Worm (Caenorhabditis elegans) whole organism, L1 larva: ENCODE data around the gene F46E10.3.

Source experiments
- C04F5.9 ChIP-seq: sonication (generic microtip); optimal IDR thresholded peaks from 2 replicates; lab custom pipeline; 2016; ENCODE audit warnings: missing genetic modification characterization, missing compliant biosample characterization
- Y116A8C.19 ChIP-seq: sonication (generic microtip); optimal IDR thresholded peaks from 2 replicates; lab custom pipeline; 2016; ENCODE audit warnings: missing compliant biosample characterization, missing genetic modification characterization, borderline replicate concordance
- alr-1 ChIP-seq: fragments of 200-800 bp; sonication (Bioruptor generic); optimal IDR thresholded peaks from 2 replicates; lab custom pipeline; 2018; ENCODE audit warnings: borderline replicate concordance, mild to moderate bottlenecking, missing genetic modification characterization, missing compliant biosample characterization
- aly-2 ChIP-seq: fragments of 150-350 bp; optimal IDR thresholded peaks from 2 replicates; lab custom pipeline; 2014; ENCODE audit warnings: missing biosample characterization, missing genetic modification characterization
- blmp-1 ChIP-seq: fragments of 150-350 bp; optimal IDR thresholded peaks from 2 replicates; lab custom pipeline; 2014; ENCODE audit warnings: missing biosample characterization, missing genetic modification characterization
- ceh-63 ChIP-seq: fragments of 200-800 bp; sonication (Bioruptor generic); optimal IDR thresholded peaks from 2 replicates; lab custom pipeline; 2018; ENCODE audit warnings: mild to moderate bottlenecking, missing genetic modification characterization, missing compliant biosample characterization
- ceh-8 ChIP-seq: fragments of 200-800 bp; sonication (Bioruptor generic); optimal IDR thresholded peaks from 2 replicates; lab custom pipeline; 2018; ENCODE audit warnings: mild to moderate bottlenecking, missing genetic modification characterization, moderate library complexity, missing compliant biosample characterization
- ces-1 ChIP-seq: fragments of 150-350 bp; optimal IDR thresholded peaks from 2 replicates; lab custom pipeline; 2014; ENCODE audit warnings: missing biosample characterization, missing genetic modification reagents, missing genetic modification characterization
- dpl-1 ChIP-seq, 3 experiments: fragments of 150-350 bp in 2 of 3; sonication (generic microtip) in 1 of 3; optimal IDR thresholded peaks; 2 replicates each; lab custom pipeline; 2014 to 2017; ENCODE audit warnings: missing biosample characterization in 3 of 3, missing genetic modification characterization in 3 of 3, missing genetic modification reagents in 3 of 3
- dsc-1 ChIP-seq: sonication (generic microtip); optimal IDR thresholded peaks from 2 replicates; lab custom pipeline; 2016; ENCODE audit warnings: mild to moderate bottlenecking, missing genetic modification characterization, missing compliant biosample characterization
- efl-3 ChIP-seq: fragments of 200-800 bp; sonication (Bioruptor generic); optimal IDR thresholded peaks from 2 replicates; lab custom pipeline; 2018; ENCODE audit warnings: mild to moderate bottlenecking, missing genetic modification characterization, missing compliant biosample characterization
- egl-13 ChIP-seq: sonication (generic microtip); optimal IDR thresholded peaks from 2 replicates; lab custom pipeline; 2016; ENCODE audit warnings: missing genotype, missing genetic modification reagents, missing genetic modification characterization, missing compliant biosample characterization
- egl-27 ChIP-seq, 2 experiments: fragments of 150-350 bp in 1 of 2; sonication (generic microtip); optimal IDR thresholded peaks; 3 replicates each; lab custom pipeline; 2017 to 2018; ENCODE audit warnings: missing biosample characterization in 2 of 2, missing genetic modification characterization in 2 of 2, missing genetic modification reagents in 2 of 2
- elt-3 ChIP-seq, 6 experiments: fragments of 150-350 bp in 1 of 6; sonication (generic microtip); optimal IDR thresholded peaks; 2 replicates each; lab custom pipeline; 2017 to 2018; ENCODE audit warnings: missing biosample characterization in 6 of 6, missing genetic modification characterization in 6 of 6, inconsistent platforms in 1 of 6
- ets-5 ChIP-seq: fragments of 200-800 bp; sonication (Bioruptor generic); IDR thresholded peaks from 2 replicates; pipeline ENCODE4 v1.3.6; 2022; ENCODE audit warnings: missing genetic modification characterization, missing compliant biosample characterization
- fkh-10 ChIP-seq: sonication (generic microtip); optimal IDR thresholded peaks from 2 replicates; lab custom pipeline; 2017; ENCODE audit warnings: missing biosample characterization, missing genetic modification reagents, missing genetic modification characterization
- fos-1 ChIP-seq: fragments of 150-350 bp; optimal IDR thresholded peaks from 2 replicates; lab custom pipeline; 2014; ENCODE audit warnings: missing biosample characterization, missing genetic modification characterization
- hpl-2 ChIP-seq: fragments of 150-350 bp; optimal IDR thresholded peaks from 2 replicates; lab custom pipeline; 2014; ENCODE audit warnings: missing biosample characterization, missing genetic modification reagents, missing genetic modification characterization
- irx-1 ChIP-seq: sonication (generic microtip); optimal IDR thresholded peaks from 2 replicates; lab custom pipeline; 2016; ENCODE audit warnings: missing genetic modification characterization, missing compliant biosample characterization
- lin-15B ChIP-seq: fragments of 150-350 bp; sonication (generic microtip); optimal IDR thresholded peaks from 3 replicates; lab custom pipeline; 2014; ENCODE audit warnings: missing biosample characterization, missing genetic modification characterization
- lin-35 ChIP-seq, 2 experiments: fragments of 150-350 bp; optimal IDR thresholded peaks; 2 replicates each; lab custom pipeline; 2014; ENCODE audit warnings: missing biosample characterization in 2 of 2, missing genetic modification characterization in 2 of 2, missing genetic modification reagents in 2 of 2
- lin-39 ChIP-seq: fragments of 150-350 bp; optimal IDR thresholded peaks from 2 replicates; lab custom pipeline; 2014; ENCODE audit warnings: missing biosample characterization, missing genetic modification reagents, missing genetic modification characterization
- lir-3 ChIP-seq: sonication (generic microtip); optimal IDR thresholded peaks from 2 replicates; lab custom pipeline; 2016; ENCODE audit warnings: mild to moderate bottlenecking, missing genetic modification characterization, moderate library complexity, missing compliant biosample characterization; ENCODE audit not compliant: poor library complexity
- lsy-2 ChIP-seq, 2 experiments: fragments of 150-350 bp; optimal IDR thresholded peaks; 2 replicates each; lab custom pipeline; 2014; ENCODE audit warnings: missing biosample characterization in 2 of 2, missing genetic modification characterization in 2 of 2
- mdl-1 ChIP-seq, 2 experiments: fragments of 150-350 bp; optimal IDR thresholded peaks; 2 replicates each; lab custom pipeline; 2014 to 2017; ENCODE audit warnings: missing biosample characterization in 2 of 2, missing genetic modification characterization in 2 of 2, inconsistent platforms in 1 of 2
- mef-2 ChIP-seq: fragments of 150-350 bp; optimal IDR thresholded peaks from 2 replicates; lab custom pipeline; 2014; ENCODE audit warnings: missing biosample characterization, missing genetic modification characterization
- mep-1 ChIP-seq: fragments of 150-350 bp; optimal IDR thresholded peaks from 2 replicates; lab custom pipeline; 2014; ENCODE audit warnings: missing biosample characterization, missing genetic modification characterization
- nhr-20 ChIP-seq: sonication (generic microtip); optimal IDR thresholded peaks from 2 replicates; lab custom pipeline; 2016; ENCODE audit warnings: mild to moderate bottlenecking, missing genetic modification characterization, missing compliant biosample characterization
- nhr-28 ChIP-seq: fragments of 150-350 bp; optimal IDR thresholded peaks from 2 replicates; lab custom pipeline; 2014; ENCODE audit warnings: missing biosample characterization, missing genetic modification characterization
- nhr-47 ChIP-seq: sonication (generic microtip); optimal IDR thresholded peaks from 2 replicates; lab custom pipeline; 2016; ENCODE audit warnings: mild to moderate bottlenecking, missing genetic modification characterization, moderate library complexity, missing compliant biosample characterization
- nhr-71 ChIP-seq: sonication (generic microtip); optimal IDR thresholded peaks from 2 replicates; lab custom pipeline; 2016; ENCODE audit warnings: mild to moderate bottlenecking, missing genetic modification characterization, moderate library complexity, missing compliant biosample characterization
- nhr-84 ChIP-seq: sonication (generic microtip); optimal IDR thresholded peaks from 2 replicates; lab custom pipeline; 2017; ENCODE audit warnings: missing biosample characterization, missing genetic modification characterization
- nhr-85 ChIP-seq: sonication (generic microtip); peaks from one replicate; lab custom pipeline; 2016; ENCODE audit warnings: missing genetic modification characterization, inconsistent platforms, missing compliant biosample characterization
- pax-3 ChIP-seq: fragments of 200-800 bp; sonication (Bioruptor generic); optimal IDR thresholded peaks from 2 replicates; lab custom pipeline; 2018; ENCODE audit warnings: mild to moderate bottlenecking, missing genetic modification characterization, moderate library complexity, missing compliant biosample characterization
- pqm-1 ChIP-seq: sonication (generic microtip); optimal IDR thresholded peaks from 3 replicates; lab custom pipeline; 2017; ENCODE audit warnings: missing biosample characterization, missing genetic modification characterization
- snpc-4 ChIP-seq: fragments of 150-350 bp; optimal IDR thresholded peaks from 2 replicates; lab custom pipeline; 2014; ENCODE audit warnings: missing biosample characterization, missing genetic modification characterization
- snu-23 ChIP-seq: sonication (generic microtip); optimal IDR thresholded peaks from 2 replicates; lab custom pipeline; 2016; ENCODE audit warnings: missing genetic modification characterization, missing compliant biosample characterization
- sox-4 ChIP-seq: sonication (generic microtip); optimal IDR thresholded peaks from 2 replicates; lab custom pipeline; 2016; ENCODE audit warnings: missing genetic modification characterization, missing compliant biosample characterization
- sptf-1 ChIP-seq: fragments of 150-350 bp; optimal IDR thresholded peaks from 2 replicates; lab custom pipeline; 2014; ENCODE audit warnings: missing biosample characterization, missing genetic modification characterization
- swsn-7 ChIP-seq: sonication (generic microtip); optimal IDR thresholded peaks from 2 replicates; lab custom pipeline; 2016; ENCODE audit warnings: missing genetic modification characterization, missing compliant biosample characterization
- unc-30 ChIP-seq: sonication (generic microtip); optimal IDR thresholded peaks from 2 replicates; lab custom pipeline; 2017; ENCODE audit warnings: missing biosample characterization, missing genetic modification characterization
- unc-86 ChIP-seq: sonication (generic microtip); optimal IDR thresholded peaks from 2 replicates; lab custom pipeline; 2016; ENCODE audit warnings: missing genetic modification characterization, missing compliant biosample characterization
- xbp-1 ChIP-seq: sonication (generic microtip); optimal IDR thresholded peaks from 2 replicates; lab custom pipeline; 2016; ENCODE audit warnings: missing genetic modification characterization, missing compliant biosample characterization
- zag-1 ChIP-seq: fragments of 150-350 bp; optimal IDR thresholded peaks from 2 replicates; lab custom pipeline; 2014; ENCODE audit warnings: missing biosample characterization, missing genetic modification characterization
- zip-4 ChIP-seq: fragments of 200-800 bp; sonication (Bioruptor generic); optimal IDR thresholded peaks from 2 replicates; lab custom pipeline; 2018; ENCODE audit warnings: mild to moderate bottlenecking, missing genetic modification characterization, moderate library complexity, missing compliant biosample characterization
- ztf-11 ChIP-seq, 2 experiments: sonication (generic microtip); optimal IDR thresholded peaks; 2 replicates each; lab custom pipeline; 2016 to 2017; ENCODE audit warnings: missing genetic modification characterization in 2 of 2, missing biosample characterization in 1 of 2, missing compliant biosample characterization in 1 of 2

Gene F46E10.3

ce11 chrV:6503158-6503557 lies 14.9 kb upstream of the F46E10.3 start (continued):
- TF ChIP-seq snpc-4 (tag; lab: Kevin White, UChicago): no peak
- TF ChIP-seq fkh-10 (GFP tag; lab: Kevin White, UChicago): no peak
- no peak for TF ChIP-seq irx-1 (tag; lab: Kevin White, UChicago)
- no peak for TF ChIP-seq lir-3
- no peak for TF ChIP-seq nhr-47 (tag; lab: Kevin White, UChicago)
- TF ChIP-seq ets-5 (GFP tag; lab: Robert Waterston, UW): no peak
- TF ChIP-seq lin-35 (GFP tag; optimal IDR thresholded peaks at IDR 0.05; lab: Kevin White, UChicago): peak in 1 of 2 experiments; percentile 55
- TF ChIP-seq unc-86: no peak
- peak in 1 of 2 experiments; percentile 49 for TF ChIP-seq lsy-2 (tag; optimal IDR thresholded peaks at IDR 0.05; lab: Kevin White, UChicago)
- peak; percentile 91 for TF ChIP-seq nhr-85 (tag; lab: Kevin White, UChicago)
- no peak for TF ChIP-seq efl-3 (GFP tag; lab: Kevin White, UChicago)
- TF ChIP-seq pax-3 (tag; lab: Kevin White, UChicago): no peak
- TF ChIP-seq elt-3 (tag; optimal IDR thresholded peaks at IDR 0.05; lab: Kevin White, UChicago): peak in 4 of 6 experiments; percentile 11 to 86 (median 61)
- no peak for TF ChIP-seq nhr-84 (tag; lab: Kevin White, UChicago)
- no peak for TF ChIP-seq zip-4 (GFP tag; lab: Kevin White, UChicago)
- TF ChIP-seq dsc-1 (tag; lab: Kevin White, UChicago): no peak
- no peak for TF ChIP-seq egl-27 (tag; optimal IDR thresholded peaks at IDR 0.05; lab: Kevin White, UChicago)
- no peak for TF ChIP-seq fos-1 (tag; lab: Kevin White, UChicago)
- peak; percentile 12 for TF ChIP-seq mep-1
- peak; percentile 80 for TF ChIP-seq blmp-1
- TF ChIP-seq pqm-1: no peak
- TF ChIP-seq nhr-28 (tag; lab: Kevin White, UChicago): no peak
- no peak for TF ChIP-seq Y116A8C.19 (tag; lab: Kevin White, UChicago)
- TF ChIP-seq nhr-71: peak; percentile 64
- TF ChIP-seq lin-15B (tag; lab: Kevin White, UChicago): no peak
- no peak for TF ChIP-seq zag-1 (tag; lab: Kevin White, UChicago)
- TF ChIP-seq nhr-20 (tag; lab: Kevin White, UChicago): peak; percentile 74
- TF ChIP-seq snu-23: peak; percentile 42
- TF ChIP-seq sptf-1: no peak
- TF ChIP-seq ceh-8 (GFP tag; lab: Kevin White, UChicago): no peak
- no peak for TF ChIP-seq ces-1
- no peak for TF ChIP-seq mdl-1 (tag; optimal IDR thresholded peaks at IDR 0.05; lab: Kevin White, UChicago)
- TF ChIP-seq unc-30 (tag; lab: Kevin White, UChicago): no peak
- no peak for TF ChIP-seq xbp-1
- TF ChIP-seq lin-39 (tag; lab: Kevin White, UChicago): no peak
- no peak for TF ChIP-seq mef-2
- no peak for TF ChIP-seq hpl-2 (GFP tag; lab: Kevin White, UChicago)
- no peak for TF ChIP-seq dpl-1 (GFP tag; optimal IDR thresholded peaks at IDR 0.05; lab: Kevin White, UChicago)
- TF ChIP-seq C04F5.9 (tag; lab: Kevin White, UChicago): no peak
- no peak for TF ChIP-seq aly-2 (tag; lab: Kevin White, UChicago)
- no peak for TF ChIP-seq ceh-63 (GFP tag; lab: Kevin White, UChicago)
- TF ChIP-seq ztf-11 (tag; optimal IDR thresholded peaks at IDR 0.05; lab: Kevin White, UChicago): no peak
- no peak for TF ChIP-seq egl-13 (tag; lab: Kevin White, UChicago)
- no peak for TF ChIP-seq sox-4 (tag; lab: Kevin White, UChicago)
- TF ChIP-seq alr-1 (tag; lab: Kevin White, UChicago): no peak
- no peak for TF ChIP-seq swsn-7 (tag; lab: Kevin White, UChicago)
